Worm (Caenorhabditis elegans) whole organism, dauer: ENCODE measurements around the gene smc-5.

Source experiments
- unc-62 ChIP-seq: sonication (generic microtip); optimal IDR thresholded peaks from 2 replicates; lab custom pipeline; 2017; ENCODE audit warnings: missing biosample characterization, missing genetic modification reagents, missing genetic modification characterization

The smc-5 gene

DNA sequence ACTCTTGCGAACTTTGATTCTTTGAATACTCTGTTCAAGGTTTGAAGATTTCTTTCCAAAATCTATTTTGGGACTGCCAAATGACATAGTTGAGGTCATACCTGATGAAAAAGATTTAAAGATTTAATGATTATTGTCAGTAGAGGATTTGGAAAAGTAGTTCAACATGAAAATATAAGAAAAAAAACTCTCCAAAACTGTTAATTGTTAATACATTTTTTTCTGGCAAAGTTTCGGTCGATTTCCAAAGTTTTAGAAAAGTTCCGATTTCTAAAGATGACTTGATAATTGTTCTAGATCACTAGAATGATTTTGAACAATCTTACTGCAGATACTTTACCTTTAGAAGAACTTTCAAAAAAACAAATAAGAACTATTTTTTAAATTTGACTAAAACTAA, 9.3 kb downstream of the smc-5 start, which contains the start of gene C27A2.7:
C27A2.7 (minus strand) TSS at position 101 of the 400 bp plus-strand sequence.
- no peak for TF ChIP-seq unc-62

DNA sequence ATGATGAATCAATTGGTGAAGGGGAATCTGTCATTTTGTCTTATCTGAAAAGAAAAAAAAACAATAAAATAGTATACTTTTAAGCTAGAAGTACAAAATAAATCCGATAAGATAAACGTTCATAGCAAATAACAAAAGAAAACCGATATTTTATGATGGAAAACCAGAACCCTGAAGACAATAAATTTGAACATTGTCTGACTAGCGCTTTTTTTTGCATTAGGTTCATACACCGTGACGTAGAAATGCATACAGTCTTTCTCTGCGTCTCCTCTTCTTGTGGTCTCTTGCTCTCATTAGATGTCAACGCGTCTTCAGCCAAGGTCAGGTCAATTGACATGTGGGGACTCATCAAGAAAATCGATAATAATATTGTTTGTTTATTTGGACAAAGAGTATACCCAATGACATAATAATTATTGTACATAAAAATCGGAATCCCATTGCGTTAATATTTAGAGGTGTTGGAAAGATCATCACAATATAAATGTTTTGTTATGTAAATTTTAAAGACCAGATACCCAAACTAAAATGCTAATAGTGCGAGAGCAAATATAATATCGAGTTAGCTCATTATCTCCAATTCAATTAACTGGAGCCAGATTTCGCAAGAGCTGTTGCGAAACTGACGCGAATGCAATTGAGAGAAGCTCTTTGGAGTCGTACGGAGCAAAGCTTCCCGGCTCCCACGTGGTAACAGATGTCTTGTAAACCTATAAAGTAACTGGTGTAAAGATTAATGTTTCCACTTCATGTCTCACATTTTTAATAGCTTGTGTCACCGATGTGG, 19.4 kb downstream of the smc-5 start, which contains the start of gene dsh-2:
dsh-2 (minus strand) TSS at position 51 of the 790 bp plus-strand sequence.
- TF ChIP-seq unc-62: no peak

ce11 chrII:5083341-5083740, 21.4 kb downstream of the smc-5 start, which contains the start of gene C04G6.4:
TSS of gene C04G6.4 (minus strand) at chrII:5083441.
- no peak for TF ChIP-seq unc-62

DNA sequence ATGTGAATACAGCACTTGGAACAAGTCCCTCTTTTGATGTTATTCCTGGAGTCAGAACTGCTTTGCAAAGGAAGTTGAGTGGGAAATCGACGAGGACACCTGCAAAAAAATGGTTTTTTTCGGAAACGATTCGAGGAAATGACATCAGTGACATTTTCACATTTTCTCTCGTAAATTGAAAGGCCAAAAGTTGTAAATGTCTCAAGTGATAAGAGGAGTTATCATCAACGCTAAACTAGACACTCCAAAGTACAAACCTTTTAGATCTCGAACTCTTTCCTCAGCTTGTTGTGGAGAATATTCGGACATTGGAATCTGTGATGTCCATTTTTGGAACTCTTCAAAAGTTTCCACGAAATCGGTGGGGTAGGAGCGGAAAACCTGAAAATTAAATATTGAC, 22.3 kb downstream of the smc-5 start:
- no peak for TF ChIP-seq unc-62

DNA sequence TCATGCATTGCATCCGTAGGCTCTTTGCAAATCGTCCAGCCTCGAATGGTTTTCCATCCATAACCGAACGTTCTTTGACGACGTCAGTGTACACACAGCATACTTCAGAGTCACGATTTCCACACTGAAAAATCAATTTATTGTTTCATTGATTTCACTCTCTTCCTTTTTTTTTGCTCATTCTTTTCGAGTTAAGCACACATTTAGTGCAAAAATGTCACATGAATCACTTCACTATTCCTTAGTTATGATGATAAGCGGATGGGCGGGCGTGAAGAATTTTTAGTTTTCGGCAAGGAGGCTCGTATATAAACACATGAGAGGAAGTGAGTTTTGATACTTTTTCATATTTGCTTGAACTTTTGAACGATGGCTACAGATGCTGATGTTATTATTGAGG, 23.5 kb downstream of the smc-5 start, which contains the start of gene txt-9:
txt-9 (plus strand) TSS at position 336 of the 400 bp plus-strand sequence.
- TF ChIP-seq unc-62: no peak

DNA sequence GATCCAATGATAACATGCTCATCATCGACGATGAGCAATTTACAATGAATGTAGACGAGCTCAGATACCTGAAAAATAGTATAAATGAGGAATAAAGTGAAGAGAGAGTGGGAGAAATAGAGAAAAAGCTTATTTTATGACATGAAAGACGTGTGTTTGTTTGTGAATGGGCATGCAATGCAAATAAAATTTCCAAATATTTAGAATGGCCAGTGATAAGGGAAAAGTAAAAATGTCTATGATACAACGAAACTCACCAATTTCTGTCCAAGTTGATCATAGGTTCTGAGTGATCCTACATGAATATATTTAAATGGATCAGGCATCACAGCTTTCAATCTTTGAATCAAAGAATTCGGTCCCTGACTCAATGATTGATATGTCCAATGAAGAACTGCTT, 24.2 kb downstream of the smc-5 start:
- TF ChIP-seq unc-62: no peak

- TF ChIP-seq unc-62: no peak
These were observed 29.8 kb downstream of the smc-5 start, which contains the start of gene pld-1 for ce11 chrII:5091640-5092243. TSS of gene pld-1 (minus strand) at chrII:5091690.

- no peak for TF ChIP-seq unc-62
These were observed 30.7 kb downstream of the smc-5 start, which contains the start of gene C04G6.2 for ce11 chrII:5092362-5093281. TSS of gene C04G6.2 (plus strand) at chrII:5093231.

DNA sequence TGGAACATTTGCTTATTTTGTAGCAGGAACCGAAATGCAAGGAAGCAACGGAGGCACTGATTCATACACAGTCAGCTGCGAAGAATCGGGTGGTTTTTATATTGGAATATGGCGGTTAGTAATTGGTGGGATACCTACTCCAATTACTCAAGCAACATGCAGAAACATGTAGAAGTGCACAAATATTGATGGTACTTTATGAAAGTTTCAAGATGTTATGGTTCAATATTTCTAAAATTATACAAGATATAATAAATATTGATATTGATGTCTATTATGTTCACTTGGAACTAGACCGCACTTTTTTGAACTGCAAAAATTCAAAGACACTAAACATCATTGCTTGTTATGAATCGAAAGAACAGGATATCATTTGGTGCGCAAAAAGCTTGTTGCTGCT, 32.0 kb downstream of the smc-5 start, which contains the start of gene C04G6.13:
C04G6.13 (plus strand) TSS at position 301 of the 400 bp plus-strand sequence.
- TF ChIP-seq unc-62: no peak

DNA sequence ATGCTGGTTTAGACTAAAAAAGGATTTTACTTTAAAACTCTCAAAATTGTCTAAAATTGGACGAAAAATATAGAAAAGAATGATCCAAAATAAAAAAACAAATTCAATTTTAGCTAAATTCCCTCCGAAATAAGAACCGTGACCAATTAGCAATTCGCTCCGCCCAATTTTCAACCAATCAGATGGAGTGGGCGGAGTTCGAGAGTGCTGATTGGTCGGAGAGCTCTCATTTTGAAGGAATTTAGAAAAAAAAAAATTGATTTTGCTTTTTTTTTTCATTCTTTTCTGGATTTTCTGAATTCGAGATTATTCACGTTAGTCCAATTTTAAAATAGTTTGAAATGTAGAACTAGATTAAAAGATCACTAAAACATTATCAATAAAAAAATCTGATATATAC, 37.1 kb downstream of the smc-5 start:
- no peak for TF ChIP-seq unc-62

DNA sequence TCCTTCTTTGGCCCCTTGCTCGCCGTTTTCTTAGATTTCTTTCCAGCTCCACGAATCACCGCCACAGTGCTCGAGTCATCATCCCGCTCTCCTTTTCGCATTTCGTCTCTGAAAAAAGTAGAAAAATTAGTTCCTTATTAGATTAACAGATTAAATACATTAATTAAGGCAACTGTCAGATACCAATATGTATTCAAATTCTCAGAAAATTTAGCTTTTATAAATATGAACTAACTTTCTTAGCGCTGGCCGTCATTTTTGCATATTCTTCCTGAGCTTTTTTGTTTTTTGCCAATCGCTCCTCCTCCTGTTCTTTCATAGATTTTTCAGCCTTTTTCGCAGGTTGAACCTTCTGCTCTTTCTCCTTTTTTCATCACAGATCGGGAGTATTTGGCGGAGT, 37.7 kb downstream of the smc-5 start, which contains the start of gene C04G6.6:
C04G6.6 (minus strand) TSS at position 101 of the 400 bp plus-strand sequence.
- TF ChIP-seq unc-62: no peak

ce11 chrII:5101701-5102100, 39.8 kb downstream of the smc-5 start, which contains the start of the genes idpb-3 and idpb-1:
TSS of gene idpb-3 (minus strand) at chrII:5101801.
TSS of gene idpb-1 (plus strand) at chrII:5101984.
- TF ChIP-seq unc-62: no peak

- no peak for TF ChIP-seq unc-62
These were observed 41.3 kb downstream of the smc-5 start for ce11 chrII:5103189-5103588.

- TF ChIP-seq unc-62: no peak
These were observed 42.0 kb downstream of the smc-5 start, which contains the start of the genes C04G6.11 and mpk-2 for ce11 chrII:5103784-5104457. TSS of gene C04G6.11 (minus strand) at chrII:5103834. TSS of gene mpk-2 (plus strand) at chrII:5104118.

DNA sequence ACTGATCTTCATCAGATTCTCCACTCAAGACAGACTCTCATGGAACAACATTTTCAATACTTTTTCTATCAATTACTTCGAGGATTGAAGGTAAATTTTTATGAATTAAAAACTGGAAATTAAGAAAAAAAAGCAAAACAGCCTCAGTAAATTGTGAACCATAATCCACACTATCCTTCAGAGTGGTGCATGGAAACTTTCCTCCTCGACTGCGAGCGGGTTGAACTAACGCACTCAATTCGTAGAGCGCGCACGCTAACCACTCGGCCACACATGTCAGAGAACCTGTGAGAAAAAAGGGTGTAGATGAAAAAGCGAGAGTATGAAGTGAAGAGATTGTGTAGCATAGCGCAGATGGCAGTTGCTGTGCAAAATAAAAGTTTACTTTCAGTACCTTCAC, 43.1 kb downstream of the smc-5 start:
- no peak for TF ChIP-seq unc-62

- TF ChIP-seq unc-62: no peak
These were observed 47.8 kb downstream of the smc-5 start, which contains the start of gene F09C12.2 for ce11 chrII:5109693-5110092. TSS of gene F09C12.2 (plus strand) at chrII:5110012.
